Worm (Caenorhabditis elegans) whole organism, L1 larva: ENCODE results near the gene nhr-6.

Experiments used
- alr-1 ChIP-seq: fragments of 200-800 bp; sonication (Bioruptor generic); optimal IDR thresholded peaks from 2 replicates; lab custom pipeline; 2018; ENCODE audit warnings: borderline replicate concordance, mild to moderate bottlenecking, missing genetic modification characterization, missing compliant biosample characterization
- aly-2 ChIP-seq: fragments of 150-350 bp; optimal IDR thresholded peaks from 2 replicates; lab custom pipeline; 2014; ENCODE audit warnings: missing biosample characterization, missing genetic modification characterization
- ama-1 ChIP-seq: fragments of 150-350 bp; optimal IDR thresholded peaks from 2 replicates; lab custom pipeline; 2014
- dpl-1 ChIP-seq, 3 experiments: fragments of 150-350 bp in 2 of 3; sonication (generic microtip) in 1 of 3; optimal IDR thresholded peaks; 2 replicates each; lab custom pipeline; 2014 to 2017; ENCODE audit warnings: missing biosample characterization in 3 of 3, missing genetic modification characterization in 3 of 3, missing genetic modification reagents in 3 of 3
- dsc-1 ChIP-seq: sonication (generic microtip); optimal IDR thresholded peaks from 2 replicates; lab custom pipeline; 2016; ENCODE audit warnings: mild to moderate bottlenecking, missing genetic modification characterization, missing compliant biosample characterization
- efl-3 ChIP-seq: fragments of 200-800 bp; sonication (Bioruptor generic); optimal IDR thresholded peaks from 2 replicates; lab custom pipeline; 2018; ENCODE audit warnings: mild to moderate bottlenecking, missing genetic modification characterization, missing compliant biosample characterization
- egl-13 ChIP-seq: sonication (generic microtip); optimal IDR thresholded peaks from 2 replicates; lab custom pipeline; 2016; ENCODE audit warnings: missing genotype, missing genetic modification reagents, missing genetic modification characterization, missing compliant biosample characterization
- egl-27 ChIP-seq, 2 experiments: fragments of 150-350 bp in 1 of 2; sonication (generic microtip); optimal IDR thresholded peaks; 3 replicates each; lab custom pipeline; 2017 to 2018; ENCODE audit warnings: missing biosample characterization in 2 of 2, missing genetic modification characterization in 2 of 2, missing genetic modification reagents in 2 of 2
- elt-3 ChIP-seq, 6 experiments: fragments of 150-350 bp in 1 of 6; sonication (generic microtip); optimal IDR thresholded peaks; 2 replicates each; lab custom pipeline; 2017 to 2018; ENCODE audit warnings: missing biosample characterization in 6 of 6, missing genetic modification characterization in 6 of 6, inconsistent platforms in 1 of 6
- fkh-10 ChIP-seq: sonication (generic microtip); optimal IDR thresholded peaks from 2 replicates; lab custom pipeline; 2017; ENCODE audit warnings: missing biosample characterization, missing genetic modification reagents, missing genetic modification characterization
- fos-1 ChIP-seq: fragments of 150-350 bp; optimal IDR thresholded peaks from 2 replicates; lab custom pipeline; 2014; ENCODE audit warnings: missing biosample characterization, missing genetic modification characterization
- hlh-17 ChIP-seq: fragments of 200-800 bp; sonication (Bioruptor generic); optimal IDR thresholded peaks from 2 replicates; lab custom pipeline; 2018; ENCODE audit warnings: missing genetic modification characterization, mild to moderate bottlenecking, missing compliant biosample characterization, moderate library complexity, borderline replicate concordance
- hlh-4 ChIP-seq: sonication (generic microtip); optimal IDR thresholded peaks from 2 replicates; lab custom pipeline; 2016; ENCODE audit warnings: mild to moderate bottlenecking, missing genetic modification characterization, missing compliant biosample characterization
- lin-14 ChIP-seq: fragments of 200-800 bp; sonication (Bioruptor generic); optimal IDR thresholded peaks from 2 replicates; lab custom pipeline; 2018; ENCODE audit warnings: mild to moderate bottlenecking, missing genetic modification characterization, moderate library complexity, missing compliant biosample characterization
- lin-35 ChIP-seq, 2 experiments: fragments of 150-350 bp; optimal IDR thresholded peaks; 2 replicates each; lab custom pipeline; 2014; ENCODE audit warnings: missing biosample characterization in 2 of 2, missing genetic modification characterization in 2 of 2, missing genetic modification reagents in 2 of 2
- mdl-1 ChIP-seq, 2 experiments: fragments of 150-350 bp; optimal IDR thresholded peaks; 2 replicates each; lab custom pipeline; 2014 to 2017; ENCODE audit warnings: missing biosample characterization in 2 of 2, missing genetic modification characterization in 2 of 2, inconsistent platforms in 1 of 2
- mep-1 ChIP-seq: fragments of 150-350 bp; optimal IDR thresholded peaks from 2 replicates; lab custom pipeline; 2014; ENCODE audit warnings: missing biosample characterization, missing genetic modification characterization
- nhr-11 ChIP-seq: fragments of 150-350 bp; optimal IDR thresholded peaks from 2 replicates; lab custom pipeline; 2014; ENCODE audit warnings: missing biosample characterization, missing genetic modification characterization
- nhr-237 ChIP-seq: fragments of 150-350 bp; optimal IDR thresholded peaks from 2 replicates; lab custom pipeline; 2014; ENCODE audit warnings: missing biosample characterization, missing genetic modification characterization
- nhr-28 ChIP-seq: fragments of 150-350 bp; optimal IDR thresholded peaks from 2 replicates; lab custom pipeline; 2014; ENCODE audit warnings: missing biosample characterization, missing genetic modification characterization
- nhr-71 ChIP-seq: sonication (generic microtip); optimal IDR thresholded peaks from 2 replicates; lab custom pipeline; 2016; ENCODE audit warnings: mild to moderate bottlenecking, missing genetic modification characterization, moderate library complexity, missing compliant biosample characterization
- nhr-84 ChIP-seq: sonication (generic microtip); optimal IDR thresholded peaks from 2 replicates; lab custom pipeline; 2017; ENCODE audit warnings: missing biosample characterization, missing genetic modification characterization
- nhr-85 ChIP-seq: sonication (generic microtip); peaks from one replicate; lab custom pipeline; 2016; ENCODE audit warnings: missing genetic modification characterization, inconsistent platforms, missing compliant biosample characterization
- nhr-90 ChIP-seq: sonication (generic microtip); optimal IDR thresholded peaks from 2 replicates; lab custom pipeline; 2016; ENCODE audit warnings: mild to moderate bottlenecking, missing genetic modification characterization, missing compliant biosample characterization; ENCODE audit not compliant: poor library complexity
- snpc-4 ChIP-seq: fragments of 150-350 bp; optimal IDR thresholded peaks from 2 replicates; lab custom pipeline; 2014; ENCODE audit warnings: missing biosample characterization, missing genetic modification characterization
- snu-23 ChIP-seq: sonication (generic microtip); optimal IDR thresholded peaks from 2 replicates; lab custom pipeline; 2016; ENCODE audit warnings: missing genetic modification characterization, missing compliant biosample characterization
- sox-4 ChIP-seq: sonication (generic microtip); optimal IDR thresholded peaks from 2 replicates; lab custom pipeline; 2016; ENCODE audit warnings: missing genetic modification characterization, missing compliant biosample characterization
- sup-37 ChIP-seq: fragments of 200-800 bp; sonication (Bioruptor generic); optimal IDR thresholded peaks from 2 replicates; lab custom pipeline; 2018; ENCODE audit warnings: mild to moderate bottlenecking, missing genetic modification characterization, missing compliant biosample characterization
- tlp-1 ChIP-seq: fragments of 150-350 bp; optimal IDR thresholded peaks from 2 replicates; lab custom pipeline; 2014; ENCODE audit warnings: missing biosample characterization, missing genetic modification characterization
- unc-130 ChIP-seq: fragments of 150-350 bp; optimal IDR thresholded peaks from 2 replicates; lab custom pipeline; 2017; ENCODE audit warnings: missing biosample characterization, missing genetic modification characterization, inconsistent platforms
- unc-30 ChIP-seq: sonication (generic microtip); optimal IDR thresholded peaks from 2 replicates; lab custom pipeline; 2017; ENCODE audit warnings: missing biosample characterization, missing genetic modification characterization
- vab-15 ChIP-seq: sonication (generic microtip); optimal IDR thresholded peaks from 2 replicates; lab custom pipeline; 2017; ENCODE audit warnings: missing genotype, mild to moderate bottlenecking, missing genetic modification characterization, missing compliant biosample characterization
- zag-1 ChIP-seq: fragments of 150-350 bp; optimal IDR thresholded peaks from 2 replicates; lab custom pipeline; 2014; ENCODE audit warnings: missing biosample characterization, missing genetic modification characterization
- zip-4 ChIP-seq: fragments of 200-800 bp; sonication (Bioruptor generic); optimal IDR thresholded peaks from 2 replicates; lab custom pipeline; 2018; ENCODE audit warnings: mild to moderate bottlenecking, missing genetic modification characterization, moderate library complexity, missing compliant biosample characterization
- ztf-11 ChIP-seq, 2 experiments: sonication (generic microtip); optimal IDR thresholded peaks; 2 replicates each; lab custom pipeline; 2016 to 2017; ENCODE audit warnings: missing genetic modification characterization in 2 of 2, missing biosample characterization in 1 of 2, missing compliant biosample characterization in 1 of 2
- ztf-4 ChIP-seq: fragments of 150-350 bp; optimal IDR thresholded peaks from 2 replicates; lab custom pipeline; 2014; ENCODE audit warnings: missing biosample characterization, missing genetic modification characterization

nhr-6 gene

DNA sequence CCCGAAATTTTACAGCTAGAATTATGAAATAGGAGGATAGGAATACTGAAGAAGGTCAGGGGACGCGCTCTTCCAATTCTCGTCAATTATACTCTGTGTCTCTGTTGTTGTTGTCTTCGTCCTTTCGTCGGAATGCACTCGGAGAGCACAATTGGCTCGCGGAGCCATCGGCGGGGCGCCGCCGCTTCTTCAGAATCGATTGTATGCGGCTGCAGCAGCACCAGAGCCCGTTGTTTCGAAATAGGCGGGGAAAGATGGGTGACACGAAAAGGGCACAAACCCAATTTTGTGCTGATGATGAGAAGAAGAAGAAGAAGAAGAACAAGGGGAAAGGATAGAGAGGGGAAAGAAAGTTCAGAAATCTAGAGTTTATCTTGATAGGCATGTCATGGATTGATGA lies 31.3 kb upstream of the nhr-6 start (continued):
- TF ChIP-seq alr-1 (no peak), sox-4 (no peak), nhr-85 (no peak), fos-1 (tag; lab: Kevin White, UChicago) (no peak), efl-3 (no peak), unc-130 (tag; lab: Kevin White, UChicago) (no peak), mep-1 (tag; lab: Kevin White, UChicago) (no peak), unc-30 (tag; lab: Kevin White, UChicago) (no peak), snpc-4 (no peak), vab-15 (tag; lab: Kevin White, UChicago) (no peak), nhr-71 (tag; lab: Kevin White, UChicago) (peak; percentile 21), egl-27 (tag; optimal IDR thresholded peaks at IDR 0.05; lab: Kevin White, UChicago) (no peak)

DNA sequence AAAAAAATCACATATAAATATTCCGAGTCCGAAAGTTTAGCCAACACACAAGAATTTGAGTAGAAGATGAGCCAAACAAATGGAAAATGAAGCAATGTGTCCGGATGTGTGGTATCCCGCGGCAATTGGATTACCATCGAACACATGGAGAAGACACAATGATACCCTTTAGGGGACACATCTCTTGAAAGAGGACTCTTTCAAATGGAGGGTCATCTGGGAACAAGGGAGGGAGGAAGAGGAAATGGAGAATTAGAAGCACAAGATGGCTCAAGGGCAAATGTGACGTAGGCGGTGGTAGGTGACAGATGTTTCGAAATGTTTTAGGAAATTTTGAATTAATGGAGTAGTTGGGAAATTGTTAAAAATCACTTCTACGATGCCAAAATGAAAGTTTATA lies 30.3 kb upstream of the nhr-6 start:
- TF ChIP-seq zag-1, result peak; percentile 12
- no peak for TF ChIP-seq unc-130 (tag; lab: Kevin White, UChicago)
- TF ChIP-seq nhr-90 (tag; lab: Kevin White, UChicago), result no peak
- no peak for TF ChIP-seq ztf-4 (tag; lab: Kevin White, UChicago)
- TF ChIP-seq ztf-11 (tag; optimal IDR thresholded peaks at IDR 0.05; lab: Kevin White, UChicago), result peak in 1 of 2 experiments; percentile 2
- peak; percentile 61 for TF ChIP-seq lin-14 (GFP tag; lab: Kevin White, UChicago)
- TF ChIP-seq hlh-17, result no peak
- TF ChIP-seq egl-13 (tag; lab: Kevin White, UChicago), result no peak
- TF ChIP-seq, all 84 proteins: peak for 3

DNA sequence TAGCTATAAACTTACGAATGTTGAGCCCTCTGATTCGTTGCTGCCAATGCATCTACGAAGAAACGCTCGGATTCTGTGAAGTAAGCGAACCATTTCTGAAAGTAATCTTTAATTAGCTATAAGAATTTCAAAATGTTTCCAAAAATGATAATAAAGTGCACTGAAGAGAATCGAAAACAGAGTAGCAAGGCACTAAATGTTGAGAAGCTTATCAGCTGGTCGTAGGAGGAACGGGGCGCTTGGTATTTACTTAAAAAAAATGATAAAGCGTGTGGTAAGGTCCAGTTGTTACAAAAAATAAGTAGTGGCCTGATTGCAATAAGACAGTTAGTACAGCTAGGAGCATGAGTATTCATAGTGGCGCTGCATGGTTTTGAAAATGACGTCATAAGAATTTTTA lies 27.1 kb upstream of the nhr-6 start, which contains the start of gene C54C6.7:
TSS of gene C54C6.7 (minus strand) at position 101 of the 400 bp plus-strand sequence.
- no peak for TF ChIP-seq nhr-85
- TF ChIP-seq nhr-71 (tag; lab: Kevin White, UChicago), result no peak
- no peak for TF ChIP-seq nhr-28 (tag; lab: Kevin White, UChicago)
- no peak for TF ChIP-seq dpl-1 (GFP tag; optimal IDR thresholded peaks at IDR 0.05; lab: Kevin White, UChicago)
- TF ChIP-seq sup-37 (GFP tag; lab: Kevin White, UChicago), result no peak
- TF ChIP-seq zag-1, result no peak

DNA sequence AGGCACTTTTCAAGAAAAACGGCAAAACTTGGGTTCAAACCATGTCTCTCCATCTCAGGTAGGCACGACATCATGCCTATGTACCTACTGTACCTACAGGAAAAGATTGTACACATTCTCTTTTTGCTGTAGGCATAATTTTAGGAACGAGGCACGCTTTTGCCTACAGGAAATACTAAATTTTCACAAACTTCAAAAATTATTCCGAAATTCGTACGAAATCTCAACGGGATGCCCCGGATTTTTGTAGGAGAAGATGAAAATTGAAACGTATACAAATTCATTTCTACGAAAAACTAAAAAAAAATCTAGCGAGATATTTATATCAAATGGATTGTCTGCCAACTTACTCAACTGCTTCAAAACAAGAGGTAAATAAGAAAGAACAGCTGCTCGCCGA lies 25.4 kb upstream of the nhr-6 start, which contains the start of gene C54C6.11:
TSS of gene C54C6.11 (plus strand) at position 301 of the 400 bp plus-strand sequence.
- TF ChIP-seq lin-35 (GFP tag; optimal IDR thresholded peaks at IDR 0.05; lab: Kevin White, UChicago) (no peak), dsc-1 (no peak), snu-23 (GFP tag; lab: Kevin White, UChicago) (no peak), elt-3 (tag; optimal IDR thresholded peaks at IDR 0.05; lab: Kevin White, UChicago) (no peak), nhr-11 (no peak), nhr-84 (tag; lab: Kevin White, UChicago) (no peak), egl-27 (tag; optimal IDR thresholded peaks at IDR 0.05; lab: Kevin White, UChicago) (no peak), aly-2 (tag; lab: Kevin White, UChicago) (no peak), zip-4 (no peak), unc-130 (tag; lab: Kevin White, UChicago) (no peak), nhr-85 (no peak)

DNA sequence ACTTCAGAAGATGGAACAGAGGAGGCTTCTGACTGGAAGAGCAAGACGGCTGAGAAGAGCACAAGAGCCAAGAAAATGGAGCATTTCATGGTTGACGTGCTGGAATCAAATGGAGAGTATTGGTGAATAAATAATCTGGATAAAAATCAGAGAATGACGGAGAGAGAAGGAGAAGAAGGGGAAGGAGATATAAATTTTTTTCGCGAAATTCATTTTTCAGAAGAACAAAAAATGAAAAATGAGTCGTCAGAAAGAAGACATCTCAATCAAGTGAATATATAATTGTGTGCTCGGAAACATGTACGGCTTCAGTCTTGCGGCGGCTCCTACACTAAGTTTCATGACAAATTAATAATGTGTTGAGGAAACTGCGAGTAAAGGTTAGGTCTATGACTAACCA lies 23.6 kb upstream of the nhr-6 start, which contains the start of gene C54C6.5:
TSS of gene C54C6.5 (minus strand) at position 101 of the 400 bp plus-strand sequence.
- TF ChIP-seq zag-1, result no peak
- TF ChIP-seq nhr-237 (tag; lab: Kevin White, UChicago), result no peak
- no peak for TF ChIP-seq hlh-4 (tag; lab: Kevin White, UChicago)
- no peak for TF ChIP-seq lin-14 (GFP tag; lab: Kevin White, UChicago)
- no peak for TF ChIP-seq sup-37 (GFP tag; lab: Kevin White, UChicago)
- TF ChIP-seq fkh-10 (GFP tag; lab: Kevin White, UChicago), result no peak
- TF ChIP-seq ama-1, result no peak
- no peak for TF ChIP-seq nhr-28 (tag; lab: Kevin White, UChicago)
- no peak for TF ChIP-seq mdl-1 (tag; optimal IDR thresholded peaks at IDR 0.05; lab: Kevin White, UChicago)
- no peak for TF ChIP-seq tlp-1
